Worm (Caenorhabditis elegans) whole organism, mixed stage, embryonic: ENCODE data around the gene C17F4.12.

Experiments used
- flh-1 ChIP-seq: fragments of 200-800 bp; sonication (Bioruptor generic); optimal IDR thresholded peaks from 2 replicates; lab custom pipeline; 2018; ENCODE audit warnings: mild to moderate bottlenecking, missing genetic modification characterization, moderate library complexity, missing compliant biosample characterization
- pha-4 ChIP-seq: fragments of 150-350 bp; optimal IDR thresholded peaks from 2 replicates; lab custom pipeline; 2018; ENCODE audit warnings: missing biosample characterization, missing genetic modification reagents, missing genetic modification characterization

DNA sequence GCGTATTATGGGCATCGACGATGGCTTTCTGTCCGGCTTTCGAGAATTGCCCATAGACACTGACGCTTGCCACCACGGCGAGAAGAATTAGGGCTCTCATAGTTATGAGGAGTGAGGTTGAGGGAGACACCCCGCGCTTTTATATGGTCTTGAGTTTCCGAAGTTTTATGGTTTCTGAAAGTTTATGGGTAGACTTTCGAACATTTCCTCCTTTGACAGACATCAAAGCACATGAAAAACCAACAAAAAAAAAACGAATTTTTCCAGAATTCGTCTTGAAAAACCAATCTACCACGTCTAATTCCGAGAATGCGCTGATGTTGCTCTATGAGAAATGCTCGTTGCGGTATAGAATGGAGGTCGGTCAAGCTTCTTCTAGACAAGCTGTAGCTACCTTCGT lies 40.6 kb upstream of the C17F4.12 start, which contains the start of gene scl-15:
- TF ChIP-seq pha-4 (tag; lab: Kevin White, UChicago) (no peak), flh-1 (GFP tag; lab: Kevin White, UChicago) (no peak)
